Worm (Caenorhabditis elegans) whole organism, L4 larva: ENCODE results near the gene msp-10.

Experiments
- F26F4.8 ChIP-seq: fragments of 200-800 bp; sonication (Bioruptor generic); conservative IDR thresholded peaks from 2 replicates; pipeline ENCODE4 v1.3.6; 2022; ENCODE audit warnings: missing genetic modification characterization, missing compliant biosample characterization
- F37D6.2 ChIP-seq: sonication (generic microtip); optimal IDR thresholded peaks from 2 replicates; lab custom pipeline; 2016; ENCODE audit warnings: mild to moderate bottlenecking, missing genetic modification characterization, missing compliant biosample characterization
- R02D3.7 ChIP-seq: fragments of 150-350 bp; sonication (generic microtip); optimal IDR thresholded peaks from 3 replicates; lab custom pipeline; 2014; ENCODE audit warnings: missing biosample characterization, missing genetic modification characterization
- T20F7.1 ChIP-seq: fragments of 200-800 bp; sonication (Bioruptor generic); optimal IDR thresholded peaks from 2 replicates; lab custom pipeline; 2018; ENCODE audit warnings: mild to moderate bottlenecking, missing genetic modification characterization, missing compliant biosample characterization
- Y5F2A.4 ChIP-seq: fragments of 200-800 bp; sonication (Bioruptor generic); optimal IDR thresholded peaks from 2 replicates; lab custom pipeline; 2018; ENCODE audit warnings: mild to moderate bottlenecking, missing genetic modification characterization, missing compliant biosample characterization
- ZK337.2 ChIP-seq: fragments of 200-800 bp; sonication (Bioruptor generic); IDR thresholded peaks from 2 replicates; pipeline ENCODE4 v1.3.6; 2022; ENCODE audit warnings: missing genetic modification reagents, missing genetic modification characterization, missing compliant biosample characterization
- aly-2 ChIP-seq: sonication (generic microtip); optimal IDR thresholded peaks from 2 replicates; lab custom pipeline; 2018; ENCODE audit warnings: missing biosample characterization, missing genetic modification characterization
- arid-1 ChIP-seq: fragments of 200-800 bp; sonication (Bioruptor generic); conservative IDR thresholded peaks from 2 replicates; pipeline ENCODE4 v1.3.6; 2022; ENCODE audit warnings: missing genetic modification reagents, missing genetic modification characterization, missing compliant biosample characterization
- ceh-62 ChIP-seq: sonication (generic microtip); optimal IDR thresholded peaks from 2 replicates; lab custom pipeline; 2017; ENCODE audit warnings: missing biosample characterization, missing genetic modification characterization
- ces-1 ChIP-seq: fragments of 150-350 bp; sonication (generic microtip); optimal IDR thresholded peaks from 4 replicates; lab custom pipeline; 2014; ENCODE audit warnings: missing biosample characterization, missing genetic modification reagents, missing genetic modification characterization
- dmd-6 ChIP-seq: fragments of 200-800 bp; sonication (Bioruptor generic); IDR thresholded peaks from 2 replicates; pipeline ENCODE4 v1.3.6; 2022; ENCODE audit warnings: missing genetic modification reagents, missing genetic modification characterization, missing compliant biosample characterization
- dmd-8 ChIP-seq: fragments of 200-800 bp; sonication (Bioruptor generic); IDR thresholded peaks from 2 replicates; pipeline ENCODE4 v1.3.6; 2022; ENCODE audit warnings: missing genetic modification characterization, missing compliant biosample characterization
- dmd-9 ChIP-seq: fragments of 200-800 bp; sonication (Bioruptor generic); IDR thresholded peaks from 2 replicates; pipeline ENCODE4 v1.3.6; 2022; ENCODE audit warnings: missing genetic modification reagents, missing genetic modification characterization, missing compliant biosample characterization
- dpl-1 ChIP-seq: fragments of 150-350 bp; optimal IDR thresholded peaks from 2 replicates; lab custom pipeline; 2014; ENCODE audit warnings: missing biosample characterization, missing genetic modification reagents, missing genetic modification characterization
- duxl-1 ChIP-seq: sonication (generic microtip); optimal IDR thresholded peaks from 2 replicates; lab custom pipeline; 2016; ENCODE audit warnings: mild to moderate bottlenecking, missing genetic modification characterization, moderate library complexity, missing compliant biosample characterization; ENCODE audit not compliant: poor library complexity
- dve-1 ChIP-seq: sonication (generic microtip); optimal IDR thresholded peaks from 2 replicates; lab custom pipeline; 2017; ENCODE audit warnings: antibody characterized with exemption, mild to moderate bottlenecking, missing genetic modification characterization, missing compliant biosample characterization; ENCODE audit not compliant: insufficient read depth
- egl-27 ChIP-seq: sonication (generic microtip); optimal IDR thresholded peaks from 3 replicates; lab custom pipeline; 2017; ENCODE audit warnings: missing biosample characterization, missing genetic modification reagents, missing genetic modification characterization
- egl-43 ChIP-seq: fragments of 200-800 bp; sonication (Bioruptor generic); IDR thresholded peaks from 2 replicates; pipeline ENCODE4 v1.3.6; 2022; ENCODE audit warnings: missing genetic modification reagents, missing genetic modification characterization, missing compliant biosample characterization
- fos-1 ChIP-seq: fragments of 150-350 bp; optimal IDR thresholded peaks from 2 replicates; lab custom pipeline; 2014; ENCODE audit warnings: missing biosample characterization, missing genetic modification characterization
- hlh-30 ChIP-seq: sonication (generic microtip); optimal IDR thresholded peaks from 2 replicates; lab custom pipeline; 2017; ENCODE audit warnings: antibody characterized with exemption, mild to moderate bottlenecking, missing genetic modification characterization, missing compliant biosample characterization; ENCODE audit not compliant: insufficient read depth
- hmg-1.1 ChIP-seq: fragments of 200-800 bp; sonication (Bioruptor generic); IDR thresholded peaks from 2 replicates; pipeline ENCODE4 v1.3.6; 2022; ENCODE audit warnings: missing genetic modification reagents, missing genetic modification characterization, missing compliant biosample characterization
- jun-1 ChIP-seq: fragments of 150-350 bp; optimal IDR thresholded peaks from 2 replicates; lab custom pipeline; 2014; ENCODE audit warnings: missing biosample characterization, missing genetic modification reagents, missing genetic modification characterization
- madf-5 ChIP-seq, 2 experiments: fragments of 200-800 bp; sonication (Bioruptor generic); IDR thresholded peaks; 2 replicates each; pipeline ENCODE4 v1.3.6; 2022; ENCODE audit warnings: missing compliant biosample characterization in 2 of 2, missing genetic modification characterization in 2 of 2
- mdl-1 ChIP-seq, 2 experiments: fragments of 150-350 bp in 1 of 2; sonication (generic microtip) in 1 of 2; optimal IDR thresholded peaks; 2 replicates each; lab custom pipeline; 2014 to 2017; ENCODE audit warnings: missing biosample characterization in 2 of 2, missing genetic modification characterization in 2 of 2
- mep-1 ChIP-seq: fragments of 150-350 bp; sonication (generic microtip); optimal IDR thresholded peaks from 3 replicates; lab custom pipeline; 2014; ENCODE audit warnings: missing biosample characterization, missing genetic modification characterization
- mxl-2 ChIP-seq: fragments of 200-800 bp; sonication (Bioruptor generic); conservative IDR thresholded peaks from 2 replicates; pipeline ENCODE4 v1.3.6; 2022; ENCODE audit warnings: missing genetic modification reagents, missing genetic modification characterization, missing compliant biosample characterization
- nhr-10 ChIP-seq: fragments of 150-350 bp; optimal IDR thresholded peaks from 2 replicates; lab custom pipeline; 2014; ENCODE audit warnings: missing biosample characterization, missing genetic modification characterization
- nhr-102 ChIP-seq: sonication (generic microtip); optimal IDR thresholded peaks from 2 replicates; lab custom pipeline; 2016; ENCODE audit warnings: mild to moderate bottlenecking, missing genetic modification characterization, moderate library complexity, missing compliant biosample characterization
- nhr-11 ChIP-seq: fragments of 150-350 bp; optimal IDR thresholded peaks from 2 replicates; lab custom pipeline; 2014; ENCODE audit warnings: missing biosample characterization, missing genetic modification characterization
- nhr-25 ChIP-seq: sonication (generic microtip); optimal IDR thresholded peaks from 2 replicates; lab custom pipeline; 2017; ENCODE audit warnings: missing genetic modification characterization, mild to moderate bottlenecking, missing compliant biosample characterization, antibody characterized with exemption, moderate library complexity, borderline replicate concordance; ENCODE audit not compliant: insufficient read depth
- nhr-28 ChIP-seq: fragments of 150-350 bp; optimal IDR thresholded peaks from 2 replicates; lab custom pipeline; 2014; ENCODE audit warnings: missing biosample characterization, missing genetic modification characterization
- nhr-41 ChIP-seq: fragments of 200-800 bp; sonication (Bioruptor generic); IDR thresholded peaks from 2 replicates; pipeline ENCODE4 v1.3.6; 2022; ENCODE audit warnings: missing genetic modification reagents, missing genetic modification characterization, missing compliant biosample characterization
- nhr-76 ChIP-seq: fragments of 150-350 bp; optimal IDR thresholded peaks from 2 replicates; lab custom pipeline; 2014; ENCODE audit warnings: missing biosample characterization, missing genetic modification characterization
- pqm-1 ChIP-seq: sonication (generic microtip); optimal IDR thresholded peaks from 2 replicates; lab custom pipeline; 2017; ENCODE audit warnings: missing biosample characterization, missing genetic modification characterization
- skn-1 ChIP-seq: fragments of 150-350 bp; optimal IDR thresholded peaks from 2 replicates; lab custom pipeline; 2014; ENCODE audit warnings: missing biosample characterization, missing genetic modification characterization
- snpc-1.2 ChIP-seq: fragments of 200-800 bp; sonication (Bioruptor generic); IDR thresholded peaks from 2 replicates; pipeline ENCODE4 v1.3.6; 2022; ENCODE audit warnings: missing genetic modification reagents, missing genetic modification characterization, missing compliant biosample characterization
- snpc-4 ChIP-seq: fragments of 150-350 bp; optimal IDR thresholded peaks from 2 replicates; lab custom pipeline; 2014; ENCODE audit warnings: missing biosample characterization, missing genetic modification characterization
- spr-1 ChIP-seq: sonication (generic microtip); optimal IDR thresholded peaks from 2 replicates; lab custom pipeline; 2016; ENCODE audit warnings: mild to moderate bottlenecking, missing genetic modification characterization, missing compliant biosample characterization
- spr-3 ChIP-seq: fragments of 200-800 bp; sonication (Bioruptor generic); optimal IDR thresholded peaks from 2 replicates; lab custom pipeline; 2018; ENCODE audit warnings: mild to moderate bottlenecking, missing genetic modification characterization, missing compliant biosample characterization
- tag-97 ChIP-seq: fragments of 200-800 bp; sonication (Bioruptor generic); IDR thresholded peaks from 2 replicates; pipeline ENCODE4 v1.3.6; 2022; ENCODE audit warnings: missing genetic modification characterization, missing compliant biosample characterization
- tra-1 ChIP-seq: fragments of 200-800 bp; sonication (Bioruptor generic); IDR thresholded peaks from 2 replicates; pipeline ENCODE4 v1.3.6; 2022; ENCODE audit warnings: missing genetic modification reagents, missing genetic modification characterization, missing compliant biosample characterization
- unc-39 ChIP-seq: sonication (generic microtip); optimal IDR thresholded peaks from 2 replicates; lab custom pipeline; 2017; ENCODE audit warnings: missing biosample characterization, missing genetic modification characterization
- unc-62 ChIP-seq, 3 experiments: fragments of 150-350 bp in 1 of 3; sonication (generic microtip); optimal IDR thresholded peaks in 2 of 3; peaks in 1 of 3; 1 replicate in 1 of 3; 2 replicates in 2 of 3; lab custom pipeline; 2014 to 2017; ENCODE audit warnings: missing biosample characterization in 3 of 3, missing genetic modification characterization in 3 of 3, missing genetic modification reagents in 3 of 3, missing genotype in 1 of 3
- vab-7 ChIP-seq: fragments of 200-800 bp; sonication (Bioruptor generic); IDR thresholded peaks from 2 replicates; pipeline ENCODE4 v1.3.6; 2022; ENCODE audit warnings: missing genetic modification reagents, missing genetic modification characterization, missing compliant biosample characterization
- zag-1 ChIP-seq: fragments of 150-350 bp; optimal IDR thresholded peaks from 2 replicates; lab custom pipeline; 2014; ENCODE audit warnings: missing biosample characterization, missing genetic modification characterization
- zfp-3 ChIP-seq: fragments of 200-800 bp; sonication (Bioruptor generic); conservative IDR thresholded peaks from 2 replicates; pipeline ENCODE4 v1.3.6; 2022; ENCODE audit warnings: missing genetic modification reagents, missing genetic modification characterization, missing compliant biosample characterization
- zip-11 ChIP-seq: fragments of 200-800 bp; sonication (Bioruptor generic); IDR thresholded peaks from 2 replicates; pipeline ENCODE4 v1.3.6; 2022; ENCODE audit warnings: missing genetic modification characterization, missing compliant biosample characterization
- ztf-11 ChIP-seq: fragments of 150-350 bp; optimal IDR thresholded peaks from 2 replicates; lab custom pipeline; 2014; ENCODE audit warnings: missing biosample characterization, missing genetic modification characterization

msp-10 gene

DNA sequence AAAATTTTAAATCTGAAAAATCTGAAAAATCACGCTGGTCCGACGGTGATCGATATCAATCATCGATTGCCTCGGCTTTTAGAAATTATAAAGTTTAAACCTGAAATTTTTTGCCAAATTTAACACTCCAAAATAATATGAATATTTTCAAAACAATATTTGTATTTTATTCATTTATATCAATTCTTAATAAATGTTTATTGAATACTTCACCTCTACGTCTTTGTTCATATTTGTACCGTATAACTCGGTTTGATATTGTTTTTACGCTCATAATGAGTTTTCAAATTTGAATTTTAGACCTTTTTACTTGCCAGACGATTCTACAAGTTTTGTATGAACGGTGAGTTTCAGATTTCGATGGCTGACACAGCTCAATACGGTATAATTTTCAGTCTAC lies 27.3 kb downstream of the msp-10 start, which contains the start of the genes K07F5.15 and K07F5.22:
Gene K07F5.15 (plus strand): TSS at position 301 of the 400 bp plus-strand sequence.
Gene K07F5.22 (plus strand): TSS at position 301 of the 400 bp plus-strand sequence.
- TF ChIP-seq dmd-8 (no peak), nhr-41 (GFP tag; lab: Robert Waterston, UW) (no peak), zfp-3 (GFP tag; lab: Robert Waterston, UW) (no peak), hmg-1.1 (no peak), unc-39 (no peak), tag-97 (no peak), aly-2 (tag; lab: Kevin White, UChicago) (no peak), F26F4.8 (GFP tag; lab: Robert Waterston, UW) (no peak), egl-43 (GFP tag; lab: Robert Waterston, UW) (no peak), pqm-1 (tag; lab: Kevin White, UChicago) (no peak), arid-1 (no peak), nhr-102 (no peak), jun-1 (tag; lab: Kevin White, UChicago) (no peak), T20F7.1 (GFP tag; lab: Kevin White, UChicago) (no peak), zag-1 (tag; lab: Kevin White, UChicago) (no peak), nhr-11 (no peak), spr-1 (tag; lab: Kevin White, UChicago) (no peak), dve-1 (tag; lab: Kevin White, UChicago) (no peak)

DNA sequence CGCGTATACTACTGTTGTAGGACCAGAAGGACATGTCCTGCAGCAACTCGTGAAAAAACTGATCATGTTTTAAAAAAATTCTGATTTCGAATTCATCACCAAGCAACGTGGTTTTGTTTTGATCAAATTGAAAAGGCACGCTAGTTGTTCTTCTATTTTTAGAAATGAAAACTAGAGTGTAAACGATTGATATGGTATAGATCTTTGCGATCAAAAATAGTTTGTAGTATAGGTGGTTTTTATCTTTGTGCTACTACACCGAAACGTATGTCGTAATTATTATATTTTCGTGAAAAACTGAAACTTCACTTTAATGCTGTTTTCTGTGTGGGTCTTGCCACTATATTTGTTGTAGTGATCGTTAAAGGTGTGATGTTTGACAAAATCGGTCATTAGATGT lies 29.4 kb downstream of the msp-10 start:
- TF ChIP-seq unc-62 (GFP tag; optimal IDR thresholded peaks at IDR 0.05 in 1 of 2; lab: Kevin White, UChicago) (no peak), unc-62 (tag; optimal IDR thresholded peaks at IDR 0.05; lab: Kevin White, UChicago) (no peak), nhr-28 (tag; lab: Kevin White, UChicago) (peak; percentile 86), dmd-9 (no peak)

DNA sequence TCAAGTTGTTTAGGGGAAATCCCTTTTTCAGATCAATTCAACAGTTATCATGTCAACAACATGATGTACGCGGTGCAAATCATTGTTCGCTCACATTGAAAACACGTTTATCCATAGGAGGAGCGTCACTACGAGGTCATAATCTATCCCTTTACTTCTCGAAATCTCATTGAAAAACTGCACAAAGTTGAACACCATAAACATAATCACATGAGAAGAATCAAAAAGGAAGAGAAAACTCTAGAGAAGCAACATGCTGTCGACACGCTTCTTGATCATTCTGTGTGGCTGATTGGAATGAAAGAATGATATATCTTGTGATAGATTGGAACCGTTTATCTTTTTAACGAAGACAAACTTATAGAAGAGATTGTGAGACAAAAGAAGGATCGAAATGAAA lies 30.5 kb downstream of the msp-10 start:
- TF ChIP-seq zip-11 (no peak), F26F4.8 (GFP tag; lab: Robert Waterston, UW) (no peak), skn-1 (tag; lab: Kevin White, UChicago) (no peak), spr-3 (no peak), ceh-62 (tag; lab: Kevin White, UChicago) (no peak), nhr-25 (tag; lab: Kevin White, UChicago) (peak; percentile 49), dmd-8 (no peak), egl-27 (no peak), mdl-1 (tag; optimal IDR thresholded peaks at IDR 0.05; lab: Kevin White, UChicago) (peak in 1 of 2 experiments; percentile 72), nhr-76 (no peak), F37D6.2 (no peak), ces-1 (GFP tag; lab: Kevin White, UChicago) (no peak), Y5F2A.4 (GFP tag; lab: Kevin White, UChicago) (no peak), madf-5 (GFP tag; IDR thresholded peaks at IDR 0.05; lab: Robert Waterston, UW) (no peak), nhr-102 (peak; percentile 52), nhr-10 (tag; lab: Kevin White, UChicago) (peak; percentile 14), hlh-30 (peak; percentile 93), duxl-1 (tag; lab: Kevin White, UChicago) (peak; percentile 9), nhr-11 (peak; percentile 58), dmd-6 (peak; percentile 79), tra-1 (GFP tag; lab: Robert Waterston, UW) (peak; percentile 24; the same call in 1 of the 2 replicates), R02D3.7 (tag; lab: Kevin White, UChicago) (no peak), snpc-1.2 (GFP tag; lab: Robert Waterston, UW) (no peak), mep-1 (tag; lab: Kevin White, UChicago) (peak; percentile 59), ZK337.2 (GFP tag; lab: Robert Waterston, UW) (no peak), ztf-11 (tag; lab: Kevin White, UChicago) (no peak), unc-62 (GFP tag; optimal IDR thresholded peaks at IDR 0.05 in 1 of 2; lab: Kevin White, UChicago) (peak in 1 of 2 experiments; percentile 98), unc-62 (tag; optimal IDR thresholded peaks at IDR 0.05; lab: Kevin White, UChicago) (no peak), dpl-1 (GFP tag; lab: Kevin White, UChicago) (peak; percentile 49), mxl-2 (GFP tag; lab: Robert Waterston, UW) (no peak), vab-7 (GFP tag; lab: Robert Waterston, UW) (no peak), fos-1 (tag; lab: Kevin White, UChicago) (no peak), snpc-4 (tag; lab: Kevin White, UChicago) (no peak)
